Fruit fly (Drosophila melanogaster): ENCODE results near the gene Gdi.

Gene Gdi

DNA sequence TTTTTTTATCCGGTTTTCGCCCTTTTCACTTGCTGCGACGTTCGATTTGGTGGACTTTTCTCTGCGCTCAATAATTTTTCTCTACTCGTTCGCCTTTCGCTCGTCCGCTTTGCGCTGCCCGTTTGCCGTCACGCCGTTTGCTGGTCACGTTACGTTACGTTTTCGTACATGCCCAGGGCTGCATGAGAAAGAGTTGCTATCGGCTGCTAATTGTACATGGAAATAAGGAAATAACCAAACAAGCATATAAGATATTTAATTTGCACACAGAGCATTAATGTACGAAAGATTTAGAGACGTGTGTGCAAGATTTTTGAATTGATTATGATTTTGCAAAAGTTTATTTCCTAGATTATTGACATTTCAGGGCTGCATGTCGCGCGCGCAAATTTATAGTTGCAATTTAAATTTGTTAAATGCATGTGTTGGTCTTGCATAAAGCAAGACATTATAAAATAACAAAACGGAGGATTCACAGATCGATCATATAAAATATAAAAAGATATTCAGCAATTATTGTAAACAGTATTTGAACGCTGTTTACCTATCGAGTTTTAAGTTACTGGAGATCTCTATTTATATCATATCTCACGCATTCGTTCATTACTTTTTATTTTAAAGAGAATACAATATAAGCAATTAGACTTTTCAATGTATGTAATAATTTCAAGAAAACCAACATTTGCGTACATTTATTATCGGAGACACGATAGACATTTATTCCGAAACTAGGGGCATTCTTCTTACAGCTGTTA, at the start of gene Gdi:
Gene Gdi, minus strand, starts transcription at position 214 of the 755 bp plus-strand sequence.
- TF ChIP-seq psq (optimal IDR thresholded peaks at IDR 0.05), result no peak
- TF ChIP-seq insv (optimal IDR thresholded peaks at IDR 0.05), result no peak
- no peak for TF ChIP-seq Myc (optimal IDR thresholded peaks at IDR 0.05)
- no peak for TF ChIP-seq Sin3A (optimal IDR thresholded peaks at IDR 0.05)
- TF ChIP-seq ttk (optimal IDR thresholded peaks at IDR 0.05), result no peak
- no peak for TF ChIP-seq h (optimal IDR thresholded peaks at IDR 0.05)

DNA sequence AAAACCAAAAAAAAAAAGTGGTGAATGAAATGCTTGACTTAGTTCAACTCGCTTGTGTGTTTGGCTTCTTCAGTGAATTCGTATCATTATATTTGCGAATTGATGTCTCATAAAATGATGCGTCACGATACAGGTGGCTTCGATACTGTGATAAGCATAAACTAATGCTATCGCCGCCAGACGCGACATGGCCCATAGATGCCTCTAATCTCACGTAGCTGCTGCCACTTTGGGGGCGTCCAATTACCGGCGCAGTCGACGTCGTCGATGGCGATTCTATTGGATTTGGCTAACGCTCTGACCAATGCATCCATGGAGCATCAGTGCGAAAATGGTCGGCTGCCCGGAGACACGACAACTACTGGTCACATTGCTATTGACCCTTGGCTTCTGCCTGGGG, 49.2 kb upstream of the Gdi start, which contains the start of gene CG13113:
Gene CG13113, plus strand, starts transcription at position 301 of the 400 bp plus-strand sequence.
- TF ChIP-seq ttk (optimal IDR thresholded peaks at IDR 0.05) (no peak), Myc (optimal IDR thresholded peaks at IDR 0.05) (no peak), psq (optimal IDR thresholded peaks at IDR 0.05) (no peak), insv (optimal IDR thresholded peaks at IDR 0.05) (no peak), h (optimal IDR thresholded peaks at IDR 0.05) (no peak), Sin3A (optimal IDR thresholded peaks at IDR 0.05) (no peak)

DNA sequence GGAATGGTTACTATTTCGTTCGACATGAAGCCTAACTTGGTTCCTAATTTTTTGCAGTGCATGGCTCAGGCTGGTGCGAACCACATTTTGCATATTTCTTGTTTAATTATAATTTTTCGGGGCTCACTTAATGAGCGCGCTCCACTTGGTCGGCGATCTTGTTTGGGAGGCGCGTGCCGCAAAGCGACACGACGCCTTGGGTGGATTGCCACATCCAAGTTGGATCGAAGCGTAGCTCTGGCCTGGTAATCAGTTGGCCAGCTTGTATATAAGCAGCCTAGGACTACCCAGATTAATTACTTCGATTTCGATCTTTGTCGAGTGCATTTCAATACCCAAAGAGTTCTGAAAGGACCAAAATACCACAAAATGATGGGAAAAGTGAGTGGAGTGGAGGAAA, 47.9 kb upstream of the Gdi start, which contains the start of gene Cpr30B:
Gene Cpr30B, plus strand, starts transcription at position 301 of the 400 bp plus-strand sequence.
- TF ChIP-seq h (optimal IDR thresholded peaks at IDR 0.05), result no peak
- TF ChIP-seq insv (optimal IDR thresholded peaks at IDR 0.05), result no peak
- no peak for TF ChIP-seq Myc (optimal IDR thresholded peaks at IDR 0.05)
- TF ChIP-seq Sin3A (optimal IDR thresholded peaks at IDR 0.05), result no peak
- no peak for TF ChIP-seq ttk (optimal IDR thresholded peaks at IDR 0.05)
- no peak for TF ChIP-seq psq (optimal IDR thresholded peaks at IDR 0.05)

DNA sequence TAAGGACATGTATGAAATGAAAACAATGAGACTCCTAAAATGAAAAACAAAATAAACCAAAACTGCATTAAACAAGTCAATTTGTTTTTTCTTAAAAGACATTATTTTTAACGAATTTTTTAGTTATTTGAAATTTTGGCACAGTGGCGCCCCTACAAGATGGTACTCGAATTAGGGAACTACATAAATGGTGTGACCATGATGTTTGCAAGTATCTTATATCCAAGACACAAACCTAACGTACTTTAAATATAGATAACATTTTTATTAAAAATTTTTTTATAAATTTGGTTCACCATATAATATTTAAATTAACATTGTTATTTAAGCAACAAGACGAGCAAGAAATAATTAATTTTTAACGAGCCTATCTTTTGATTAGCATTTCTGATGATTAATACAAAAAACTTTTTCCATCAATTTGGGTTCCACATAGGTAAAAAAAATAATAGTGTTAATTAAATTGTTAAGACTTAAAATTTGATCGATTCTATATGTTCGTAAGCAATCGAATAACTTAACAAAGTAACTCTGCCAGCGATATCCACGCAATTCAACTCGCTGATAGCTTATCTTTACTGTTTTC, 45.4 kb upstream of the Gdi start, which contains the start of gene CG17855:
Gene CG17855, plus strand, starts transcription at position 536 of the 586 bp plus-strand sequence.
- TF ChIP-seq insv (optimal IDR thresholded peaks at IDR 0.05), result no peak
- TF ChIP-seq psq (optimal IDR thresholded peaks at IDR 0.05), result no peak
- TF ChIP-seq Sin3A (optimal IDR thresholded peaks at IDR 0.05), result no peak
- no peak for TF ChIP-seq Myc (optimal IDR thresholded peaks at IDR 0.05)
- TF ChIP-seq h (optimal IDR thresholded peaks at IDR 0.05), result no peak
- TF ChIP-seq ttk (optimal IDR thresholded peaks at IDR 0.05), result no peak

DNA sequence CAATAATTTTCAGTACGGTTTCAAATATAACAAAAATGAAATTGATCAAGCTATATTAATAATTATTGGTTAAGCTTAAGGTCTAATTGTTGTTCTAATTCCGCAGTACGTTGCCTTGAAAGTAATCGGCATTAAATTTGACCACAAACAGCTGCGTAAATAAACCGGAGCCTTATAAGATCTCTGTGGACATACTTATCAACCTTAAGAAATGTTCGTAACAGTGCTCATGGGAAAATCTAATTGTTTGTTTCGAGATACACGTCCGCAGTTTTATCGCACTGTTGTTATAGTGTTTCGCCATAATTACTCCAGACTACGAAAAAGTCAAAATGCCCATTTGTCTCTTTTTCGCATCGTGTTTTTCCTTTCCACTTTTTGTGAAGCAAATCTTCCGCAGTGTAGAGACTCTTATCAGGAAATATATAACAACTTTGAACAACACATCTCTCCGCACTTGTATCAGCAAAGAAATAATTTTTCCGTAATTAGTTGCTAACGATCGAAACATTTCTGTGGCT, 35.2 kb upstream of the Gdi start:
- TF ChIP-seq Myc (optimal IDR thresholded peaks at IDR 0.05) (no peak), psq (optimal IDR thresholded peaks at IDR 0.05) (no peak), h (optimal IDR thresholded peaks at IDR 0.05) (no peak)

DNA sequence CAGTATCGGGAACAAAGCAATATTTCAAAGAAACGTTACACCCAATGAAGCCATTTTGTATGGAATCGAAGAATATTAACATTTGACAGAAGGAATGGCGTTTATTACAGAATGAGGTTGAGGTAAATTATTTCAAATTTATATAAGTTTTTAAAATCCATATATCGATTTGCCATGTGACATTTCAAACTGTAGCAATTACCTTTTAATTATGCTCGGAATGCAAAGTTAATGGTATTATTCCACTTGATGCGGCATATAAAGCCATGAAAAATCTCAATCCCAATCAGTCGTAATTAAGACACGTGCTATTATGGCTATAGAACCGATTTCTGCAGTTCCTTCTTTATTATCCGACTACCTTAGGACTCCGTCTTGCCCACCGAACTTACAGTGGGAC, 33.5 kb upstream of the Gdi start, which contains the start of gene CG31883:
Gene CG31883, plus strand, starts transcription at position 301 of the 400 bp plus-strand sequence.
- TF ChIP-seq Myc (optimal IDR thresholded peaks at IDR 0.05) (no peak), ttk (optimal IDR thresholded peaks at IDR 0.05) (no peak), Sin3A (optimal IDR thresholded peaks at IDR 0.05) (no peak), insv (optimal IDR thresholded peaks at IDR 0.05) (no peak), h (optimal IDR thresholded peaks at IDR 0.05) (no peak), psq (optimal IDR thresholded peaks at IDR 0.05) (no peak)

DNA sequence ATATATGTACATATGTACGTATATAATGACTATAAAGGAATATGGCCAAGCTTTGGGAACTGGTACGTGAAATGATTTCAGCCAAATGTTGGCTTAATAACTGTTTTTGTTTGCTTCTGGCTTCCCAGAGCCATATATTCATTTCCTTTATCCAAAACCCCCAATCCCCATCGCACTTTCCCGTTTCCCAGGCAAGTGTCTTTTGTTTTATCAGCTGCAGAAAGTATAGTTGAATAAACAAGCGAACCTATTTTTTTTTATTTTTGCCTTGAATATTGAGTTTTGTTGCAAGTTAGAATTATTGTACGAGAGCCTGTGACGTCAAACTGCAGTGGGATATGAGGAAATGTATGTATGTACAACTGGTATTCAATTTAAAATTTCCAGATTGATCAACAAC, 31.8 kb upstream of the Gdi start:
- TF ChIP-seq h (optimal IDR thresholded peaks at IDR 0.05) (no peak), ttk (optimal IDR thresholded peaks at IDR 0.05) (no peak), Myc (optimal IDR thresholded peaks at IDR 0.05) (no peak), insv (optimal IDR thresholded peaks at IDR 0.05) (no peak), Sin3A (optimal IDR thresholded peaks at IDR 0.05) (no peak), psq (optimal IDR thresholded peaks at IDR 0.05) (no peak)

DNA sequence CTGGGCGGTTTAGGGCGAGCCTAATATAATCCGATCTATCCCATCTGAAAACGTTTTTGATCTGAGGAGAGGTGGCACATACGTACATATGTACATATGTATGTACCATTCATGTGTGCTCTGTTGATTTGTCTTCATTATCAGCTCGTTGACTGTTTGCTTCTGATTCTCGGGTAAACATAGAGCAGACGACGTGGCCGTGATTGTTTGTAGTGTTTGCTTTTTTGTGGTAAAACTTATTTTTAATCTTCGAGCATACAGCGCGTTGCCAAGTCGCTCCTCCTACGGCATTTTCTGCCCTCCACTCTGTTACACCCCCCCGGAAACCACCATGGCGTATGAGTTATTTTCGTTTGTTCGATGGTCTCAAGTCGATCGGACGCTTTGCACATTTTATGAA, 31.0 kb upstream of the Gdi start:
- no peak for TF ChIP-seq Myc (optimal IDR thresholded peaks at IDR 0.05)

DNA sequence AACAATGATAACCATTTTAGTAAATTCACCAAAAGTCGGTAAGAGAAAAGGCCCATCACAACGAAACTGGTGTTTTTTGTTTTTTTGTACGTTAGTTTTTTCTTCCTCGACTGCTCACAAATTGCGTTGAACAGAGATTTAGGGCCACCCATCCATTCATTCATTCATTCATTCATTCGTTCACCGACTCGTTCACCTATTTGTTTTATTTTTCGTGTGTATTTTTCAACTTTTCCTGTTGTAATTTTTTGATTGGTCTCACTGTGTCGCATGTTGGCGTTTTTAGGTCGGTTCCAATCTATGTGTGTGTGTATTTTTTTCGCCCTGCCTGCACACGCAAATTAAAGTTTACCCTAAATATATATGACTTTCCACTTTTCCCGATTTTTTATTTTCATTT, 30.2 kb upstream of the Gdi start:
- TF ChIP-seq insv (optimal IDR thresholded peaks at IDR 0.05), result no peak
- no peak for TF ChIP-seq Myc (optimal IDR thresholded peaks at IDR 0.05)
- no peak for TF ChIP-seq h (optimal IDR thresholded peaks at IDR 0.05)
- no peak for TF ChIP-seq psq (optimal IDR thresholded peaks at IDR 0.05)
- TF ChIP-seq ttk (optimal IDR thresholded peaks at IDR 0.05), result no peak
- no peak for TF ChIP-seq Sin3A (optimal IDR thresholded peaks at IDR 0.05)

DNA sequence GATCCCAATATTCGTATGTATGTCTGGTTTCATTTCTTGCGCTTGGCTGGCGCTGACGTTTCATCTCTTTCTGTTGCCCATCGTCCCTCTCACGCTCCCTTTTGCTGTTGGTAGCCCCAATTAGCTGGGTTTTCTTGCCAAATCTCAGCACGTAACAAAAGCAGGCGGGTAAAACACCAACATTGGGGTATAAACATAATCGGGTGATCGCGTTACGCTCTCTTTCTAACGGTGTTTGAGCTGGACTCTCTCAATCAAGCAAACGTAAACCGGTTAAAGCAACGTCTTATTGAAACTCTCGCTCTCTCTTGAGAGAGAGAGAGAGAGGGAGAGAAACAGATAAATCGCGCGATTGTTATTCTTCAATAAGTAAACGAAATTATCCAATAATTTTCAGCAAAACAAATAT, 28.1 kb upstream of the Gdi start:
- TF ChIP-seq h (optimal IDR thresholded peaks at IDR 0.05) (no peak), Myc (optimal IDR thresholded peaks at IDR 0.05) (no peak), Sin3A (optimal IDR thresholded peaks at IDR 0.05) (no peak), psq (optimal IDR thresholded peaks at IDR 0.05) (no peak)

DNA sequence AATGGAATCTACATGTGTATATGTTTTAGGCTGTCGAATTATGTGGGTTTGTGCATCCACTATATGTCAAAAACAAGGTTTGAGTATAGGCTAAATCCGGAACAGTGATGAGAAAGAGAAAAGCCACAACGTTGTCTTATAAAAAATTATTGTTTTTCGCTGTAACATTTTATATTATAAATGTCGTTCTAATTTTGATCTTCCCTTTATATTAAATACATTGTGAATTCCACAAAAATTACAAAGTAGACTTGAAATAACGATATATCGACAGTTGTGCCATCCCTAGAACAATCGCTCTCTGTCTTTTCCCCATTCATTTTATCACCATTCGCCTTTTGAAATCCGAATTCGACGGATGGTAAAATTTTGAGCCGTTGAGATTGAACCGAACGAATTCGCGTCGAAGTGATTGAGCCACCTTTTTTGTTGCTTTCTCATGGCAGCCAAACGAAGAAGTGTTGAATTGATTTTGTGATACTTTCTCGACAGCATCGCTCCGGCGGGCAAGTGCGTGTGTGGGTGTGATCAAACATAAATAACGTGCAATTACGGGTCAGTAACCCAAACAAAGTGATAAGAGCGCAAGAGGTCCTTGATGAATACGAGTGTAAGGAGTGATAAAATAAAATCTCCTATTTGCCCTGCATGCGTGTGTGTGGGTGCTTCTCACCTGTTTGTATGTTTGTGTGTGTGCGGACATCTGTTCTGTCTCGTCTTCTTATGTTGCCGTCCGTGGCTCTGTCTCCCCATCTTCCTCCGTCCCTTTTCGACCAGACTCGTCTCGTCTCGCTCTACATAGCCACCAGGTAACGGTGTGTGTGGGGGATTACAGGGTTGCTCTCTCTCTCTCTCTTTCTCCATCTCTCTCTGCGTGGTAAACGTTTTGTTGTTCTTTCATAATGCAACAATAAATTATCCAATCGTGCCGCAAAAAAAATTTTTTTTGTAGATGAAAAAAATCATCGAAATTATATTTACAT, 26.5 kb upstream of the Gdi start, which contains the start of gene Oatp30B:
Gene Oatp30B, plus strand, starts transcription at position 325 of the 983 bp plus-strand sequence.
- no peak for TF ChIP-seq insv (optimal IDR thresholded peaks at IDR 0.05)
- TF ChIP-seq h (optimal IDR thresholded peaks at IDR 0.05), result no peak
- no peak for TF ChIP-seq ttk (optimal IDR thresholded peaks at IDR 0.05)
- no peak for TF ChIP-seq Sin3A (optimal IDR thresholded peaks at IDR 0.05)
- no peak for TF ChIP-seq psq (optimal IDR thresholded peaks at IDR 0.05)
- no peak for TF ChIP-seq Myc (optimal IDR thresholded peaks at IDR 0.05)
